Worm (Caenorhabditis elegans): ENCODE measurements around the gene Y22D7AR.3.

Gene Y22D7AR.3

DNA sequence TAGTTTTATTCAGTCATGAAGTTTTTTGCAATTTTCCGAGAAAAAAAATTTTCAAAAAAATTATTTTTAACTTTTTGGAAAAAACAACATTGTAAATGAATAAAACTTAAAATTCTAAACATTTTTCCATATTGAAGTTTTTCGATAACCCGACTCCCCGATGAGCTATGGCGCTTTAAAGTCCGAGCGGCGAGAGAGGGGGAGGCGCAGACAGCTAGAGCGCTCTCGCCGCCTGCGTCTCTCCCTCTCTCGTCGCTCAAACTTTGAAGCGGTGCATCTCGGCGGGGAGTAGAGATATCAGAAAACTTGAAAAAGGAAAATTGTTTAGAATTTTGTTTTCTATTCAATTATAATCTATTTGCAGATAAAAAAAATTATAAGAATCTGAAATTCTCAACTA, 27.3 kb downstream of the Y22D7AR.3 start:
- TF ChIP-seq sem-2 (GFP tag; optimal IDR thresholded peaks at IDR 0.05) (no peak), blmp-1 (tag; optimal IDR thresholded peaks at IDR 0.05) (no peak), unc-39 (tag; optimal IDR thresholded peaks at IDR 0.05) (no peak), ceh-39 (tag; optimal IDR thresholded peaks at IDR 0.05) (no peak)

DNA sequence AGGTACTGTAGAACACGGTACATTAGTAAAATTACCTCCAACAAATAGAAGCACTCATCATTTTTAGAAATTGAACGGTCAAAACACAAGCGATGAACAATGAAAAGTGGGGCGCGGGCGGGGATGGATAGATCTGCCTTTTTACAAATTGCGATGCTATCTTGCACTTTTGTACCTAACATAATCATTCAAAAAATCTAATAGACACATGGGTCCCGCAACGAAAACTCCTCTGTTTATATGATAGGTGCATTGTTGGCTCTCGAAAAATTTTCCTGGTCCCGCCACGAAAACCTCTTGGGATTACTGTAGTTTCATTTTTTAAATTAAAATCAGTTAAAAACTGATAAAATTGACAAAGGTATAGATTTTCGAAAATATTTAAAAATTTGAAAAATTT, 31.4 kb downstream of the Y22D7AR.3 start, which contains the start of gene Y22D7AL.11:
Gene Y22D7AL.11, minus strand, starts transcription at position 101 of the 400 bp plus-strand sequence.
- TF ChIP-seq ztf-11 (tag; optimal IDR thresholded peaks at IDR 0.05) (no peak), nhr-76 (tag; optimal IDR thresholded peaks at IDR 0.05) (no peak), mep-1 (tag; optimal IDR thresholded peaks at IDR 0.05) (no peak), mab-5 (tag; optimal IDR thresholded peaks at IDR 0.05) (no peak), unc-39 (tag; optimal IDR thresholded peaks at IDR 0.05) (no peak), sem-2 (GFP tag; optimal IDR thresholded peaks at IDR 0.05) (no peak)

DNA sequence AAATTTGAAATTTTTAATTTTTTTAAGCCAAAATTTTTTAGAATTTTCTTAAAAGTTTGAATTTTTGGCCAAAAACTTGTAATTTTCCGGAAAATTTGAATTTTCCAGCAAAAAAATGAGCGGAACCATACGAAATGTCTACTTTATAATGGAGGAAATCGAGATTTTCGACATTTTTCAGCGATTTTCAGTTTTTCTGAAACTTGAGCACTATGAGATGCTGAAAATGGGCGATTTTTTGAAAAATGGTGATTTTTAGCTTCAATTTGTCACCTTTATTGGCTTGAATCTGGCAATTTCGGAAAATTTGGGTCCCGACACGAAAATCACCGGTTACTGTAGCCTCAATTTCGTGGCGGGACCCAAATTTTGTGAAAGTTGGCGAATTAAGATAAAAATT, 39.1 kb downstream of the Y22D7AR.3 start, which contains the start of gene Y22D7AL.4:
Gene Y22D7AL.4, plus strand, starts transcription at position 109 of the 400 bp plus-strand sequence.
- TF ChIP-seq nhr-237 (tag; optimal IDR thresholded peaks at IDR 0.05) (no peak), nhr-2 (tag; optimal IDR thresholded peaks at IDR 0.05) (no peak), drap-1 (GFP tag; optimal IDR thresholded peaks at IDR 0.05) (no peak), unc-120 (tag; optimal IDR thresholded peaks at IDR 0.05; ENCODE audit: poor library complexity, severe bottlenecking) (no peak), bed-3 (GFP tag; optimal IDR thresholded peaks at IDR 0.05) (no peak), nhr-28 (tag; optimal IDR thresholded peaks at IDR 0.05) (no peak)

DNA sequence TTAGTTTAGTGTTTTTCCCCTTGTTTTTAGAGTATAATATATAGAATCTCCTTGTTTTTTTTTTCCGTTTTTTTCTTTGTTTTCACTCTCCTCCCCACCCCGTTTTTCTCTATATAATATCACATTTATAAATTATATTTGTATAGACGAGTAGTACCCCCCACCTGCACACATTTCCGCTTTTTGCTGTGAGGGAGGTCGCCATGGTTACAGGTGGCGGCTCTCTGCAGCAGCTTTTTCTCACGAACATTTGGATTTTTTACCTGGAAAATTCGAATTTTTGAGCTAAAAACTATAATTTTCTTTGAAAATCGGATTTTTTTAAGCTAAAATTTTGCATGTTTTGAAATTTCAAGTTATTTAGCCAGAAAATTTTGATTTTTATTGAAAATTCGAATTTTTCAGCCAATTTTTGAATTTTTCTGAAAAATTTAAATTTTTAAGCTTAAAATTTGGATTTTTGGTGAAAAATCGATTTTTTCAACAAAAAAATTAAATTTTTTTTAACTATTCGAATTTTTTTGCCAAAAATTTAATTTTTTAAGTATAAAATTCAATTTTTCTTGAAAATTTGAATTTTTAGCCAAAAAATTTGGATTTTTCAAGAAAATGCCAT, 39.9 kb downstream of the Y22D7AR.3 start:
- TF ChIP-seq mep-1 (tag; optimal IDR thresholded peaks at IDR 0.05) (no peak), blmp-1 (tag; optimal IDR thresholded peaks at IDR 0.05) (no peak), lin-32 (GFP tag; optimal IDR thresholded peaks at IDR 0.05) (no peak), ztf-11 (tag; optimal IDR thresholded peaks at IDR 0.05) (no peak), unc-39 (tag; optimal IDR thresholded peaks at IDR 0.05) (no peak)

DNA sequence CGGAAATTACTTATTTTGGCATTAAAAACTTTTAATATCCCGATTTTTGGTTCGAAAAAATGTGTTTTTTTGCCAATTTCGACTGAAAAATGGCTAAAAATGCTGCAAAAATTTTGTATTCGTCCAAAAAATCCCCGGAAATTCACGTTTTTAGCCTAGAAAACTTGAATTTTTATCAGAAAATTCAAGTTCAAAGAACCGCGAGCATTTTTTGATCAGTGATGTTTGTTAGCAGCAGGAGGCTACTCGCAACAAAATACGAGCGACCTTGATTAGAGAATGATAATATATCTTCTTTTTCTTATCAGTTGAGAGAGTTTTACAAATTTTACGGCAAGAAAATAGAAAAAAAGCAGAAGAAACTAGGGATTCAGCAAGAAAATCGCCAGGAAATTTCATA, 43.3 kb downstream of the Y22D7AR.3 start:
- TF ChIP-seq blmp-1 (tag; optimal IDR thresholded peaks at IDR 0.05) (no peak), sem-2 (GFP tag; optimal IDR thresholded peaks at IDR 0.05) (no peak), bed-3 (GFP tag; optimal IDR thresholded peaks at IDR 0.05) (no peak), ceh-83 (GFP tag; optimal IDR thresholded peaks at IDR 0.05) (no peak), nhr-2 (tag; optimal IDR thresholded peaks at IDR 0.05) (no peak), elt-1 (tag; optimal IDR thresholded peaks at IDR 0.05; ENCODE audit: borderline replicate concordance, insufficient read depth) (no peak), cnd-1 (tag; optimal IDR thresholded peaks at IDR 0.05) (no peak)

DNA sequence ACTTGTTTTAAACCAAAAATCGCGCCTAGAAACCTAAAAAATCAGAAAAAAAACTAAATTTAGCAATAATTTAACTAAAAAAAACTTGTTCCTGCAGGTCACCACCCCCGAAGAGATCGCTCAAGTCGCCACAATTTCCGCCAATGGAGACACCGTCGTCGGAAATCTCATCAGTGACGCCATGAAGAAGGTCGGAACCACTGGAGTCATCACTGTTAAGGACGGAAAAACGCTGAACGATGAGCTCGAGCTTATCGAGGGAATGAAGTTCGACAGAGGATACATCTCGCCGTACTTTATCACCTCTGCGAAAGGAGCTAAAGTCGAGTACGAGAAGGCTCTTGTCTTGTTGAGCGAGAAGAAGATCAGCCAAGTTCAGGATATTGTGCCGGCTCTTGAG, 44.3 kb downstream of the Y22D7AR.3 start:
- no peak for TF ChIP-seq ceh-83 (GFP tag; optimal IDR thresholded peaks at IDR 0.05)
- no peak for TF ChIP-seq unc-62 (GFP tag; optimal IDR thresholded peaks at IDR 0.05)
- TF ChIP-seq hlh-1 (tag; optimal IDR thresholded peaks at IDR 0.05) = no peak
- no peak for TF ChIP-seq unc-39 (tag; optimal IDR thresholded peaks at IDR 0.05)
- TF ChIP-seq lin-32 (GFP tag; optimal IDR thresholded peaks at IDR 0.05) = no peak
- no peak for TF ChIP-seq M03D4.4 (tag; optimal IDR thresholded peaks at IDR 0.05)
- TF ChIP-seq ztf-11 (tag; optimal IDR thresholded peaks at IDR 0.05) = no peak
- no peak for TF ChIP-seq cnd-1 (tag; optimal IDR thresholded peaks at IDR 0.05)
- TF ChIP-seq ceh-39 (tag; optimal IDR thresholded peaks at IDR 0.05) = no peak
- TF ChIP-seq nhr-12 (tag; optimal IDR thresholded peaks at IDR 0.05) = no peak

DNA sequence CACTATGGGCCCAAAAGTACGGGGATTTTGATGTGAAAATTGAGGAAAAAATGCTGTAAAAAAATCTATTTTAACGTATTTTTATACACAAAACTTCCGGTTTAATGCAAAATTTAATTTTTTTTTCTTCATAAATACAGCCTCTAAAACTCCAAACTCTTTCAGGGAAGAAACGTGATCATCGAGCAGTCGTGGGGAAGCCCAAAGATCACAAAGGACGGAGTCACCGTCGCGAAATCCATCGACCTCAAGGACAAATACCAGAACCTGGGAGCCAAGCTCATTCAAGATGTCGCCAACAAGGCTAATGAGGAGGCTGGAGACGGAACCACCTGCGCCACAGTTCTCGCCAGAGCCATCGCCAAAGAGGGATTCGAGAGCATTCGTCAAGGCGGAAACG, 45.8 kb downstream of the Y22D7AR.3 start:
- TF ChIP-seq pha-4 (tag; optimal IDR thresholded peaks at IDR 0.05) (no peak), sem-2 (GFP tag; optimal IDR thresholded peaks at IDR 0.05) (no peak), snpc-4 (tag; optimal IDR thresholded peaks at IDR 0.05) (no peak), mls-2 (tag; optimal IDR thresholded peaks at IDR 0.05) (no peak), hlh-1 (tag; optimal IDR thresholded peaks at IDR 0.05) (no peak), bed-3 (GFP tag; optimal IDR thresholded peaks at IDR 0.05) (no peak), nhr-12 (tag; optimal IDR thresholded peaks at IDR 0.05) (no peak), flh-1 (GFP tag; optimal IDR thresholded peaks at IDR 0.05) (no peak), drap-1 (GFP tag; optimal IDR thresholded peaks at IDR 0.05) (no peak), nhr-76 (tag; optimal IDR thresholded peaks at IDR 0.05) (no peak), cnd-1 (tag; optimal IDR thresholded peaks at IDR 0.05) (no peak), elt-3 (tag; optimal IDR thresholded peaks at IDR 0.05) (no peak), zip-8 (tag; optimal IDR thresholded peaks at IDR 0.05) (no peak), nhr-2 (tag; optimal IDR thresholded peaks at IDR 0.05) (no peak), nhr-28 (tag; optimal IDR thresholded peaks at IDR 0.05) (no peak), lin-13 (tag; optimal IDR thresholded peaks at IDR 0.05) (no peak), mab-5 (tag; optimal IDR thresholded peaks at IDR 0.05) (no peak), unc-62 (GFP tag; optimal IDR thresholded peaks at IDR 0.05) (no peak), blmp-1 (tag; optimal IDR thresholded peaks at IDR 0.05) (no peak)

Measured in whole organism, mixed stage, embryonic.